Fruit fly (Drosophila melanogaster) whole organism, embryonic: ENCODE results near the gene wdb.

Experiments used
- Abd-B ChIP-seq: fragments of 200-800 bp; sonication (Bioruptor generic); optimal IDR thresholded peaks from 2 replicates; lab custom pipeline; 2018; ENCODE audit warnings: missing biosample characterization, mild to moderate bottlenecking, missing genetic modification characterization, moderate library complexity
- Antp ChIP-seq: fragments of 200-800 bp; sonication (Bioruptor generic); optimal IDR thresholded peaks from 3 replicates; lab custom pipeline; 2016; ENCODE audit warnings: missing biosample characterization, missing genetic modification characterization
- Atf-2 ChIP-seq: fragments of 200-800 bp; sonication (Bioruptor generic); optimal IDR thresholded peaks from 2 replicates; lab custom pipeline; 2016; ENCODE audit warnings: missing biosample characterization, missing genetic modification characterization
- B-H2 ChIP-seq: fragments of 200-800 bp; sonication (Bioruptor generic); optimal IDR thresholded peaks from 2 replicates; lab custom pipeline; 2018; ENCODE audit warnings: missing biosample characterization, mild to moderate bottlenecking, missing genetic modification characterization
- CG10147 ChIP-seq: fragments of 200-800 bp; sonication (Bioruptor generic); optimal IDR thresholded peaks from 2 replicates; lab custom pipeline; 2019; ENCODE audit warnings: missing biosample characterization, mild to moderate bottlenecking, missing genetic modification characterization, moderate library complexity
- CG10267 ChIP-seq: fragments of 200-800 bp; sonication (Bioruptor generic); optimal IDR thresholded peaks from 2 replicates; lab custom pipeline; 2018; ENCODE audit warnings: missing biosample characterization, mild to moderate bottlenecking, missing genetic modification characterization, moderate library complexity
- CG10321 ChIP-seq: fragments of 200-800 bp; sonication (Bioruptor generic); IDR thresholded peaks from 2 replicates; pipeline ENCODE4 v1.3.6; 2022; ENCODE audit warnings: missing biosample characterization, missing genetic modification characterization
- CG12744 ChIP-seq: fragments of 200-800 bp; sonication (Bioruptor generic); optimal IDR thresholded peaks from 2 replicates; lab custom pipeline; 2016; ENCODE audit warnings: missing biosample characterization, missing genetic modification characterization
- CG13775 ChIP-seq: fragments of 200-800 bp; sonication (Bioruptor generic); optimal IDR thresholded peaks from 3 replicates; lab custom pipeline; 2017; ENCODE audit warnings: missing biosample characterization, mild to moderate bottlenecking, missing genetic modification characterization
- CG15073 ChIP-seq: fragments of 200-800 bp; sonication (Bioruptor generic); optimal IDR thresholded peaks from 2 replicates; lab custom pipeline; 2016; ENCODE audit warnings: missing biosample characterization, missing genetic modification characterization
- CG15479 ChIP-seq: fragments of 200-800 bp; sonication (Bioruptor generic); optimal IDR thresholded peaks from 3 replicates; lab custom pipeline; 2019; ENCODE audit warnings: missing biosample characterization, mild to moderate bottlenecking, missing genetic modification characterization, moderate library complexity
- CG15601 ChIP-seq: fragments of 200-800 bp; sonication (Bioruptor generic); optimal IDR thresholded peaks from 3 replicates; lab custom pipeline; 2019; ENCODE audit warnings: missing biosample characterization, mild to moderate bottlenecking, missing genetic modification characterization, moderate library complexity
- CG16813 ChIP-seq: fragments of 200-800 bp; sonication (Bioruptor generic); IDR thresholded peaks from 3 replicates; pipeline ENCODE4 v1.3.6; 2022; ENCODE audit warnings: missing biosample characterization, missing genetic modification characterization; ENCODE audit not compliant: partially characterized antibody
- CG17186 ChIP-seq: fragments of 200-800 bp; sonication (Bioruptor generic); optimal IDR thresholded peaks from 3 replicates; lab custom pipeline; 2017; ENCODE audit warnings: missing biosample characterization, missing genetic modification reagents, missing genetic modification characterization
- CG2116 ChIP-seq: fragments of 200-800 bp; sonication (Bioruptor generic); optimal IDR thresholded peaks from 3 replicates; lab custom pipeline; 2018; ENCODE audit warnings: missing biosample characterization, mild to moderate bottlenecking, missing genetic modification characterization
- CG3847 ChIP-seq: fragments of 200-800 bp; sonication (Bioruptor generic); IDR thresholded peaks from 2 replicates; pipeline ENCODE4 v1.3.6; 2022; ENCODE audit warnings: missing biosample characterization, missing genetic modification characterization
- CG4404 ChIP-seq: fragments of 200-800 bp; sonication (Bioruptor generic); IDR thresholded peaks from 2 replicates; pipeline ENCODE4 v1.3.6; 2022; ENCODE audit warnings: missing biosample characterization, missing genetic modification characterization
- CG5245 ChIP-seq: fragments of 200-800 bp; sonication (Bioruptor generic); optimal IDR thresholded peaks from 3 replicates; lab custom pipeline; 2016; ENCODE audit warnings: missing biosample characterization, missing genetic modification characterization
- CG9817 ChIP-seq: fragments of 200-800 bp; sonication (Bioruptor generic); optimal IDR thresholded peaks from 2 replicates; lab custom pipeline; 2018; ENCODE audit warnings: missing biosample characterization, mild to moderate bottlenecking, missing genetic modification characterization, moderate library complexity
- Dbx ChIP-seq: fragments of 200-800 bp; sonication (Bioruptor generic); IDR thresholded peaks from 3 replicates; pipeline ENCODE4 v1.3.6; 2022; ENCODE audit warnings: missing biosample characterization, missing genetic modification characterization
- Deaf1 ChIP-seq: fragments of 200-800 bp; optimal IDR thresholded peaks from 3 replicates; lab custom pipeline; 2019; ENCODE audit warnings: missing biosample characterization, mild to moderate bottlenecking, missing genetic modification characterization, moderate library complexity
- Drgx ChIP-seq: fragments of 200-800 bp; sonication (Bioruptor generic); IDR thresholded peaks from 2 replicates; pipeline ENCODE4 v1.3.6; 2022; ENCODE audit warnings: missing biosample characterization, missing genetic modification characterization
- Fer1 ChIP-seq: fragments of 200-800 bp; sonication (Bioruptor generic); optimal IDR thresholded peaks from 2 replicates; lab custom pipeline; 2017; ENCODE audit warnings: missing biosample characterization, mild to moderate bottlenecking, missing genetic modification characterization
- GATAe ChIP-seq: fragments of 200-800 bp; sonication (Bioruptor generic); conservative IDR thresholded peaks from 2 replicates; pipeline ENCODE4 v1.3.6; 2022; ENCODE audit warnings: missing biosample characterization, missing genetic modification characterization
- HLH4C ChIP-seq: fragments of 200-800 bp; sonication (Bioruptor generic); IDR thresholded peaks from 3 replicates; pipeline ENCODE4 v1.3.6; 2022; ENCODE audit warnings: missing biosample characterization, missing genetic modification characterization; ENCODE audit not compliant: partially characterized antibody
- Hsf ChIP-seq: fragments of 200-800 bp; sonication (Bioruptor generic); optimal IDR thresholded peaks from 3 replicates; lab custom pipeline; 2016; ENCODE audit warnings: missing biosample characterization, missing genetic modification characterization
- Med ChIP-seq: fragments of 200-800 bp; sonication (Bioruptor generic); peaks from one replicate; lab custom pipeline; 2016; ENCODE audit warnings: missing biosample characterization, missing genetic modification characterization, mild to moderate bottlenecking, inconsistent platforms, moderate library complexity
- Ptx1 ChIP-seq: fragments of 200-800 bp; sonication (Bioruptor generic); IDR thresholded peaks from 2 replicates; pipeline ENCODE4 v1.3.6; 2022; ENCODE audit warnings: missing biosample characterization, missing genetic modification characterization
- Rx ChIP-seq: fragments of 200-800 bp; sonication (Bioruptor generic); IDR thresholded peaks from 2 replicates; pipeline ENCODE4 v1.3.6; 2022; ENCODE audit warnings: missing biosample characterization, missing genetic modification characterization
- Scr ChIP-seq: fragments of 200-800 bp; sonication (Bioruptor generic); IDR thresholded peaks from 2 replicates; pipeline ENCODE4 v1.3.6; 2022; ENCODE audit warnings: missing biosample characterization, missing genetic modification characterization; ENCODE audit not compliant: partially characterized antibody
- Sox100B ChIP-seq: fragments of 200-800 bp; sonication (Bioruptor generic); optimal IDR thresholded peaks from 3 replicates; lab custom pipeline; 2018; ENCODE audit warnings: missing biosample characterization, mild to moderate bottlenecking, missing genetic modification characterization
- ab ChIP-seq: fragments of 200-800 bp; sonication (Bioruptor generic); optimal IDR thresholded peaks from 2 replicates; lab custom pipeline; 2016; ENCODE audit warnings: missing biosample characterization, missing genetic modification characterization
- ase ChIP-seq: fragments of 200-800 bp; sonication (Bioruptor generic); IDR thresholded peaks from 3 replicates; pipeline ENCODE4 v1.3.6; 2022; ENCODE audit warnings: missing biosample characterization, missing genetic modification characterization
- bigmax ChIP-seq: fragments of 200-800 bp; sonication (Bioruptor generic); optimal IDR thresholded peaks from 2 replicates; lab custom pipeline; 2018; ENCODE audit warnings: missing biosample characterization, mild to moderate bottlenecking, missing genetic modification characterization
- croc ChIP-seq: fragments of 200-800 bp; sonication (Bioruptor generic); conservative IDR thresholded peaks from 3 replicates; pipeline ENCODE4 v1.3.6; 2022; ENCODE audit warnings: missing biosample characterization, missing genetic modification characterization
- cwo ChIP-seq: fragments of 200-800 bp; sonication (Bioruptor generic); optimal IDR thresholded peaks from 3 replicates; lab custom pipeline; 2017; ENCODE audit warnings: missing biosample characterization, missing genetic modification characterization, mild to moderate bottlenecking, moderate library complexity, missing genetic modification reagents
- dati ChIP-seq: fragments of 200-800 bp; sonication (Bioruptor generic); IDR thresholded peaks from 2 replicates; pipeline ENCODE4 v1.3.6; 2022; ENCODE audit warnings: missing biosample characterization, missing genetic modification characterization
- dmrt11E ChIP-seq: fragments of 200-800 bp; sonication (Bioruptor generic); optimal IDR thresholded peaks from 3 replicates; lab custom pipeline; 2018; ENCODE audit warnings: missing biosample characterization, mild to moderate bottlenecking, missing genetic modification characterization, moderate library complexity
- dpn ChIP-seq, 2 experiments: fragments of 200-800 bp; sonication (Bioruptor generic); optimal IDR thresholded peaks; 3 replicates each; lab custom pipeline; 2016; ENCODE audit warnings: missing biosample characterization in 2 of 2, missing genetic modification characterization in 2 of 2
- ftz-f1 ChIP-seq: fragments of 200-800 bp; sonication (Bioruptor generic); optimal IDR thresholded peaks from 2 replicates; lab custom pipeline; 2016; ENCODE audit warnings: missing biosample characterization, missing genetic modification characterization
- gcm ChIP-seq: fragments of 200-800 bp; sonication (Bioruptor generic); optimal IDR thresholded peaks from 2 replicates; lab custom pipeline; 2019; ENCODE audit warnings: missing biosample characterization, mild to moderate bottlenecking, missing genetic modification characterization, moderate library complexity
- grau ChIP-seq: fragments of 200-800 bp; optimal IDR thresholded peaks from 3 replicates; lab custom pipeline; 2019; ENCODE audit warnings: missing biosample characterization, mild to moderate bottlenecking, missing genetic modification characterization, moderate library complexity
- gsb-n ChIP-seq: fragments of 200-800 bp; sonication (Bioruptor generic); optimal IDR thresholded peaks from 3 replicates; lab custom pipeline; 2018; ENCODE audit warnings: missing biosample characterization, mild to moderate bottlenecking, missing genetic modification characterization
- hth ChIP-seq: fragments of >200 bp; optimal IDR thresholded peaks from 2 replicates; lab custom pipeline; 2017; ENCODE audit warnings: inconsistent platforms
- ind ChIP-seq: fragments of 200-800 bp; sonication (Bioruptor generic); optimal IDR thresholded peaks from 3 replicates; lab custom pipeline; 2016; ENCODE audit warnings: missing biosample characterization, missing genetic modification characterization
- otp ChIP-seq: fragments of 200-800 bp; sonication (Bioruptor generic); IDR thresholded peaks from 3 replicates; pipeline ENCODE4, ENCODE4 v1.3.6; 2022; ENCODE audit warnings: missing biosample characterization, missing genetic modification characterization
- p53 ChIP-seq: fragments of 200-800 bp; sonication (Bioruptor generic); optimal IDR thresholded peaks from 2 replicates; lab custom pipeline; 2016; ENCODE audit warnings: missing biosample characterization, missing genetic modification characterization
- repo ChIP-seq: fragments of 200-800 bp; sonication (Bioruptor generic); optimal IDR thresholded peaks from 2 replicates; lab custom pipeline; 2016; ENCODE audit warnings: missing biosample characterization, missing genetic modification characterization
- row ChIP-seq: fragments of 200-800 bp; sonication (Bioruptor generic); IDR thresholded peaks from 3 replicates; pipeline ENCODE4 v1.3.6; 2022; ENCODE audit warnings: missing biosample characterization, missing genetic modification characterization
- sr ChIP-seq: fragments of 200-800 bp; sonication (Bioruptor generic); IDR thresholded peaks from 3 replicates; pipeline ENCODE4 v1.3.6; 2022; ENCODE audit warnings: missing biosample characterization, missing genetic modification characterization
- ttk ChIP-seq: fragments of 200-800 bp; sonication (Bioruptor generic); IDR thresholded peaks from 2 replicates; pipeline ENCODE4 v2.1.2; 2022; ENCODE audit warnings: missing biosample characterization, missing genetic modification characterization

The wdb gene

DNA sequence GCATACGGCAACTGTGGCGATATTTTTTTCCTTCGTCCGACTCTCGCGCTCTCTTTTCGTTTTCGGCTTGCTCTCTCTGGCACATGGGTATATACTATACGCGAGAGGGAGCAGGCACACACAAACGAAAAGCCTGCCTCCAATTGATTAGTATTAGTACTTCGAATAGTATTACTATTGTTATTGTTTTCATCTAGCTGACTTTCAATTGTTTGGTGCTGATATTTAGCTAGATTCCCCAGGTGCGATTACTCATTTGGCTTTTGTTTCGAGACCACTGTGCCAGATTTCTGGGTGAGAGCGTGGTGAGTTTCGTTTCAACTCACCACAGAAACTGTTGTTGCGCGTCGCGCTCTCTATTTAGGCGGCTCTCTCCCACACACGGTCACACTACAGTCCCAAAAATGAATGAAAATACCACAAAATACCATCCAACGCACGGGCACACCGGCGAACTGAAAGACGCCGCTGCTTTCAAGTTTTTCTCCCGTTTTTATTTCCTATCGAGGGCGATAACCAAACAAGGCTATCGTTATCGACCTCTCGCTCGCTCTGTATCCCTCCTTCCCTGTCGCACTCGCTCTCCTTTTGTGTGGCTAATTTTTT is 675 bp downstream of the wdb start (continued):
- TF ChIP-seq Scr, result no peak
- peak; percentile 68 for TF ChIP-seq grau (tag; lab: Kevin White, UChicago)
- peak; percentile 89 for TF ChIP-seq Fer1 (GFP tag; lab: Kevin White, UChicago)
- TF ChIP-seq Deaf1 (tag; lab: Kevin White, UChicago), result peak; percentile 61
- peak; percentile 28 for TF ChIP-seq CG10267 (tag; lab: Kevin White, UChicago)
- TF ChIP-seq CG15479 (GFP tag; lab: Kevin White, UChicago), result peak; percentile 33
- no peak for TF ChIP-seq Ptx1 (GFP tag; lab: Robert Waterston, UW)
- TF ChIP-seq ftz-f1 (GFP tag; lab: Kevin White, UChicago), result no peak
- TF ChIP-seq Atf-2 (GFP tag; lab: Kevin White, UChicago), result peak; percentile 54
- TF ChIP-seq Drgx, result no peak
- TF ChIP-seq B-H2 (GFP tag; lab: Kevin White, UChicago), result peak; percentile 55
- TF ChIP-seq row (GFP tag; lab: Robert Waterston, UW), result no peak
- TF ChIP-seq CG17186 (GFP tag; lab: Kevin White, UChicago), result peak; percentile 64
- no peak for TF ChIP-seq CG15073 (GFP tag; lab: Kevin White, UChicago)
- no peak for TF ChIP-seq ttk (GFP tag; lab: Robert Waterston, UW)
- no peak for TF ChIP-seq ase
- TF ChIP-seq dpn (GFP tag; optimal IDR thresholded peaks at IDR 0.05; lab: Kevin White, UChicago), result peak; percentile 22 to 60
- no peak for TF ChIP-seq CG12744
- TF ChIP-seq hth (lab: Kevin White, UChicago), result no peak
- TF ChIP-seq Sox100B, result no peak
- no peak for TF ChIP-seq repo (GFP tag; lab: Kevin White, UChicago)
- peak; percentile 34 for TF ChIP-seq CG13775 (GFP tag; lab: Kevin White, UChicago)
- no peak for TF ChIP-seq CG3847 (GFP tag; lab: Robert Waterston, UW)
- peak; percentile 24 for TF ChIP-seq CG9817 (tag; lab: Kevin White, UChicago)
- TF ChIP-seq CG5245 (GFP tag; lab: Kevin White, UChicago), result peak; percentile 16
- no peak for TF ChIP-seq sr (GFP tag; lab: Robert Waterston, UW)
- TF ChIP-seq gsb-n (tag; lab: Kevin White, UChicago), result no peak
- peak; percentile 61 for TF ChIP-seq cwo (GFP tag; lab: Kevin White, UChicago)
- peak; percentile 43 for TF ChIP-seq Antp
- TF ChIP-seq otp, result no peak
- TF ChIP-seq CG10147 (GFP tag; lab: Kevin White, UChicago), result peak; percentile 12
- peak; percentile 40 for TF ChIP-seq CG15601 (tag; lab: Kevin White, UChicago)
- TF ChIP-seq GATAe (GFP tag; lab: Robert Waterston, UW), result no peak
- TF ChIP-seq gcm (GFP tag; lab: Kevin White, UChicago), result peak; percentile 69
- TF ChIP-seq Abd-B, result no peak
- TF ChIP-seq Med, result peak; percentile 95
- TF ChIP-seq ind, result peak; percentile 45
- no peak for TF ChIP-seq Rx (GFP tag; lab: Robert Waterston, UW)
- no peak for TF ChIP-seq p53 (GFP tag; lab: Kevin White, UChicago)
- TF ChIP-seq dmrt11E (tag; lab: Kevin White, UChicago), result peak; percentile 14
- no peak for TF ChIP-seq CG4404 (GFP tag; lab: Robert Waterston, UW)
- TF ChIP-seq HLH4C (GFP tag; lab: Robert Waterston, UW), result no peak
- peak; percentile 27 for TF ChIP-seq bigmax
- TF ChIP-seq dati (GFP tag; lab: Robert Waterston, UW), result no peak
- no peak for TF ChIP-seq CG10321 (GFP tag; lab: Robert Waterston, UW)
- peak; percentile 53 for TF ChIP-seq CG2116 (GFP tag; lab: Kevin White, UChicago)
- TF ChIP-seq croc (GFP tag; lab: Robert Waterston, UW), result no peak
- TF ChIP-seq ab (GFP tag; lab: Kevin White, UChicago), result no peak
- TF ChIP-seq Hsf (GFP tag; lab: Kevin White, UChicago), result peak; percentile 34
- no peak for TF ChIP-seq CG16813 (GFP tag; lab: Robert Waterston, UW)
- TF ChIP-seq Dbx, result no peak
